Worm (Caenorhabditis elegans) whole organism, L4 larva: ENCODE data around the gene irg-5.

Experiments used
- F26F4.8 ChIP-seq: fragments of 200-800 bp; sonication (Bioruptor generic); conservative IDR thresholded peaks from 2 replicates; pipeline ENCODE4 v1.3.6; 2022; ENCODE audit warnings: missing genetic modification characterization, missing compliant biosample characterization
- F37D6.2 ChIP-seq: sonication (generic microtip); optimal IDR thresholded peaks from 2 replicates; lab custom pipeline; 2016; ENCODE audit warnings: mild to moderate bottlenecking, missing genetic modification characterization, missing compliant biosample characterization
- F44E2.7 ChIP-seq: fragments of 200-800 bp; sonication (Bioruptor generic); IDR thresholded peaks from 2 replicates; pipeline ENCODE4 v2.1.2; 2022; ENCODE audit warnings: missing genetic modification characterization, missing compliant biosample characterization
- F49E8.2 ChIP-seq: sonication (generic microtip); optimal IDR thresholded peaks from 2 replicates; lab custom pipeline; 2016; ENCODE audit warnings: missing compliant biosample characterization, mild to moderate bottlenecking, missing genetic modification characterization, borderline replicate concordance
- T26A8.4 ChIP-seq: fragments of 200-800 bp; sonication (Bioruptor generic); IDR thresholded peaks from 2 replicates; pipeline ENCODE4 v1.3.6; 2022; ENCODE audit warnings: missing genetic modification characterization, missing compliant biosample characterization
- Y105C5A.15 ChIP-seq: fragments of 200-800 bp; sonication (Bioruptor generic); IDR thresholded peaks from 2 replicates; pipeline ENCODE4 v1.3.6; 2022; ENCODE audit warnings: missing genetic modification characterization, missing compliant biosample characterization
- Y48G9A.11 ChIP-seq: fragments of 200-800 bp; sonication (Bioruptor generic); IDR thresholded peaks from 2 replicates; pipeline ENCODE4 v1.3.6; 2022; ENCODE audit warnings: missing genetic modification reagents, missing genetic modification characterization, missing compliant biosample characterization
- ZK337.2 ChIP-seq: fragments of 200-800 bp; sonication (Bioruptor generic); IDR thresholded peaks from 2 replicates; pipeline ENCODE4 v1.3.6; 2022; ENCODE audit warnings: missing genetic modification reagents, missing genetic modification characterization, missing compliant biosample characterization
- ZK546.5 ChIP-seq, 2 experiments: sonication (generic microtip); optimal IDR thresholded peaks; 2 replicates each; lab custom pipeline; 2017; ENCODE audit warnings: missing biosample characterization in 2 of 2, missing genetic modification characterization in 2 of 2
- aha-1 ChIP-seq: fragments of 150-350 bp; peaks from one replicate; lab custom pipeline; 2014; ENCODE audit warnings: missing biosample characterization, missing genetic modification characterization
- aly-2 ChIP-seq: sonication (generic microtip); optimal IDR thresholded peaks from 2 replicates; lab custom pipeline; 2018; ENCODE audit warnings: missing biosample characterization, missing genetic modification characterization
- ceh-20 ChIP-seq: fragments of 200-800 bp; sonication (Bioruptor generic); IDR thresholded peaks from 2 replicates; pipeline ENCODE4 v1.3.6; 2022; ENCODE audit warnings: missing genetic modification reagents, missing genetic modification characterization, missing compliant biosample characterization
- ceh-28 ChIP-seq: fragments of 150-350 bp; optimal IDR thresholded peaks from 2 replicates; lab custom pipeline; 2014; ENCODE audit warnings: missing biosample characterization, missing genetic modification reagents, missing genetic modification characterization
- ceh-32 ChIP-seq: sonication (generic microtip); optimal IDR thresholded peaks from 2 replicates; lab custom pipeline; 2016; ENCODE audit warnings: mild to moderate bottlenecking, missing genetic modification characterization, missing compliant biosample characterization; ENCODE audit not compliant: poor library complexity
- ceh-44 ChIP-seq: fragments of 200-800 bp; sonication (Bioruptor generic); IDR thresholded peaks from 2 replicates; pipeline ENCODE4 v1.3.6; 2022; ENCODE audit warnings: missing genetic modification reagents, missing genetic modification characterization, missing compliant biosample characterization
- ceh-62 ChIP-seq: sonication (generic microtip); optimal IDR thresholded peaks from 2 replicates; lab custom pipeline; 2017; ENCODE audit warnings: missing biosample characterization, missing genetic modification characterization
- cey-2 ChIP-seq: sonication (generic microtip); optimal IDR thresholded peaks from 3 replicates; lab custom pipeline; 2017; ENCODE audit warnings: missing genetic modification characterization, mild to moderate bottlenecking, missing compliant biosample characterization, antibody characterized with exemption, borderline replicate concordance; ENCODE audit not compliant: insufficient read depth
- daf-16 ChIP-seq, 3 experiments: sonication (generic microtip); optimal IDR thresholded peaks; 2 replicates each; lab custom pipeline; 2016 to 2017; ENCODE audit warnings: missing genetic modification characterization in 3 of 3, missing genetic modification reagents in 3 of 3, mild to moderate bottlenecking in 2 of 3, missing compliant biosample characterization in 2 of 3, missing biosample characterization in 1 of 3, moderate library complexity in 1 of 3
- dmd-6 ChIP-seq: fragments of 200-800 bp; sonication (Bioruptor generic); IDR thresholded peaks from 2 replicates; pipeline ENCODE4 v1.3.6; 2022; ENCODE audit warnings: missing genetic modification reagents, missing genetic modification characterization, missing compliant biosample characterization
- dmd-8 ChIP-seq: fragments of 200-800 bp; sonication (Bioruptor generic); IDR thresholded peaks from 2 replicates; pipeline ENCODE4 v1.3.6; 2022; ENCODE audit warnings: missing genetic modification characterization, missing compliant biosample characterization
- dve-1 ChIP-seq: sonication (generic microtip); optimal IDR thresholded peaks from 2 replicates; lab custom pipeline; 2017; ENCODE audit warnings: antibody characterized with exemption, mild to moderate bottlenecking, missing genetic modification characterization, missing compliant biosample characterization; ENCODE audit not compliant: insufficient read depth
- egl-27 ChIP-seq: sonication (generic microtip); optimal IDR thresholded peaks from 3 replicates; lab custom pipeline; 2017; ENCODE audit warnings: missing biosample characterization, missing genetic modification reagents, missing genetic modification characterization
- gei-8 ChIP-seq: fragments of 200-800 bp; sonication (Bioruptor generic); optimal IDR thresholded peaks from 2 replicates; lab custom pipeline; 2018; ENCODE audit warnings: mild to moderate bottlenecking, missing genetic modification characterization, missing compliant biosample characterization
- hif-1 ChIP-seq, 2 experiments: sonication (generic microtip); optimal IDR thresholded peaks; 2 replicates each; lab custom pipeline; 2016 to 2017; ENCODE audit warnings: missing compliant biosample characterization in 2 of 2, missing genetic modification characterization in 2 of 2, missing genetic modification reagents in 2 of 2, missing genotype in 2 of 2, mild to moderate bottlenecking in 1 of 2
- hlh-11 ChIP-seq: fragments of 200-800 bp; sonication (Bioruptor generic); optimal IDR thresholded peaks from 2 replicates; lab custom pipeline; 2018; ENCODE audit warnings: mild to moderate bottlenecking, missing genetic modification characterization, missing compliant biosample characterization
- hmg-1.1 ChIP-seq: fragments of 200-800 bp; sonication (Bioruptor generic); IDR thresholded peaks from 2 replicates; pipeline ENCODE4 v1.3.6; 2022; ENCODE audit warnings: missing genetic modification reagents, missing genetic modification characterization, missing compliant biosample characterization
- jun-1 ChIP-seq: fragments of 150-350 bp; optimal IDR thresholded peaks from 2 replicates; lab custom pipeline; 2014; ENCODE audit warnings: missing biosample characterization, missing genetic modification reagents, missing genetic modification characterization
- lir-3 ChIP-seq: sonication (generic microtip); optimal IDR thresholded peaks from 2 replicates; lab custom pipeline; 2016; ENCODE audit warnings: mild to moderate bottlenecking, missing genetic modification characterization, missing compliant biosample characterization
- madf-5 ChIP-seq, 2 experiments: fragments of 200-800 bp; sonication (Bioruptor generic); IDR thresholded peaks; 2 replicates each; pipeline ENCODE4 v1.3.6; 2022; ENCODE audit warnings: missing compliant biosample characterization in 2 of 2, missing genetic modification characterization in 2 of 2
- mdl-1 ChIP-seq, 2 experiments: fragments of 150-350 bp in 1 of 2; sonication (generic microtip) in 1 of 2; optimal IDR thresholded peaks; 2 replicates each; lab custom pipeline; 2014 to 2017; ENCODE audit warnings: missing biosample characterization in 2 of 2, missing genetic modification characterization in 2 of 2
- mep-1 ChIP-seq: fragments of 150-350 bp; sonication (generic microtip); optimal IDR thresholded peaks from 3 replicates; lab custom pipeline; 2014; ENCODE audit warnings: missing biosample characterization, missing genetic modification characterization
- mxl-2 ChIP-seq: fragments of 200-800 bp; sonication (Bioruptor generic); conservative IDR thresholded peaks from 2 replicates; pipeline ENCODE4 v1.3.6; 2022; ENCODE audit warnings: missing genetic modification reagents, missing genetic modification characterization, missing compliant biosample characterization
- mxl-3 ChIP-seq: fragments of 200-800 bp; sonication (Bioruptor generic); optimal IDR thresholded peaks from 2 replicates; lab custom pipeline; 2018; ENCODE audit warnings: mild to moderate bottlenecking, missing genetic modification characterization, missing compliant biosample characterization
- nhr-10 ChIP-seq: fragments of 150-350 bp; optimal IDR thresholded peaks from 2 replicates; lab custom pipeline; 2014; ENCODE audit warnings: missing biosample characterization, missing genetic modification characterization
- nhr-102 ChIP-seq: sonication (generic microtip); optimal IDR thresholded peaks from 2 replicates; lab custom pipeline; 2016; ENCODE audit warnings: mild to moderate bottlenecking, missing genetic modification characterization, moderate library complexity, missing compliant biosample characterization
- nhr-28 ChIP-seq: fragments of 150-350 bp; optimal IDR thresholded peaks from 2 replicates; lab custom pipeline; 2014; ENCODE audit warnings: missing biosample characterization, missing genetic modification characterization
- nhr-41 ChIP-seq: fragments of 200-800 bp; sonication (Bioruptor generic); IDR thresholded peaks from 2 replicates; pipeline ENCODE4 v1.3.6; 2022; ENCODE audit warnings: missing genetic modification reagents, missing genetic modification characterization, missing compliant biosample characterization
- nhr-42 ChIP-seq: fragments of 200-800 bp; sonication (Bioruptor generic); IDR thresholded peaks from 2 replicates; pipeline ENCODE4 v1.3.6; 2022; ENCODE audit warnings: missing genetic modification characterization, missing compliant biosample characterization
- nhr-48 ChIP-seq: sonication (generic microtip); optimal IDR thresholded peaks from 2 replicates; lab custom pipeline; 2016; ENCODE audit warnings: mild to moderate bottlenecking, missing genetic modification characterization, missing compliant biosample characterization
- nhr-76 ChIP-seq: fragments of 150-350 bp; optimal IDR thresholded peaks from 2 replicates; lab custom pipeline; 2014; ENCODE audit warnings: missing biosample characterization, missing genetic modification characterization
- pqm-1 ChIP-seq: sonication (generic microtip); optimal IDR thresholded peaks from 2 replicates; lab custom pipeline; 2017; ENCODE audit warnings: missing biosample characterization, missing genetic modification characterization
- rbr-2 ChIP-seq: sonication (generic microtip); optimal IDR thresholded peaks from 2 replicates; lab custom pipeline; 2016; ENCODE audit warnings: missing genotype, missing genetic modification characterization, missing compliant biosample characterization
- saeg-2 ChIP-seq: fragments of 200-800 bp; sonication (Bioruptor generic); IDR thresholded peaks from 2 replicates; pipeline ENCODE4 v1.3.6; 2022; ENCODE audit warnings: missing genetic modification reagents, missing genetic modification characterization, missing compliant biosample characterization
- snpc-1.2 ChIP-seq: fragments of 200-800 bp; sonication (Bioruptor generic); IDR thresholded peaks from 2 replicates; pipeline ENCODE4 v1.3.6; 2022; ENCODE audit warnings: missing genetic modification reagents, missing genetic modification characterization, missing compliant biosample characterization
- tra-1 ChIP-seq: fragments of 200-800 bp; sonication (Bioruptor generic); IDR thresholded peaks from 2 replicates; pipeline ENCODE4 v1.3.6; 2022; ENCODE audit warnings: missing genetic modification reagents, missing genetic modification characterization, missing compliant biosample characterization
- vab-7 ChIP-seq: fragments of 200-800 bp; sonication (Bioruptor generic); IDR thresholded peaks from 2 replicates; pipeline ENCODE4 v1.3.6; 2022; ENCODE audit warnings: missing genetic modification reagents, missing genetic modification characterization, missing compliant biosample characterization
- zfp-3 ChIP-seq: fragments of 200-800 bp; sonication (Bioruptor generic); conservative IDR thresholded peaks from 2 replicates; pipeline ENCODE4 v1.3.6; 2022; ENCODE audit warnings: missing genetic modification reagents, missing genetic modification characterization, missing compliant biosample characterization
- zip-2 ChIP-seq: fragments of 150-350 bp; optimal IDR thresholded peaks from 2 replicates; lab custom pipeline; 2014; ENCODE audit warnings: missing biosample characterization, missing genetic modification characterization
- ztf-11 ChIP-seq: fragments of 150-350 bp; optimal IDR thresholded peaks from 2 replicates; lab custom pipeline; 2014; ENCODE audit warnings: missing biosample characterization, missing genetic modification characterization
- ztf-7 ChIP-seq: fragments of 150-350 bp; optimal IDR thresholded peaks from 2 replicates; lab custom pipeline; 2014; ENCODE audit warnings: missing biosample characterization, missing genetic modification characterization

The irg-5 gene

ce11 chrV:13787225-13787898, 49.1 kb upstream of the irg-5 start, which contains the start of the genes F53C11.4 and F53C11.5 (continued):
- TF ChIP-seq F37D6.2 (no peak), nhr-41 (GFP tag; lab: Robert Waterston, UW) (no peak), dve-1 (peak; percentile 87), zip-2 (no peak), saeg-2 (GFP tag; lab: Robert Waterston, UW) (no peak), mep-1 (peak; percentile 11), F26F4.8 (no peak), ztf-11 (tag; lab: Kevin White, UChicago) (no peak), F49E8.2 (tag; lab: Kevin White, UChicago) (no peak), rbr-2 (tag; lab: Kevin White, UChicago) (peak; percentile 9), F44E2.7 (no peak), dmd-8 (no peak), gei-8 (GFP tag; lab: Kevin White, UChicago) (no peak), hif-1 (tag; optimal IDR thresholded peaks at IDR 0.05; lab: Kevin White, UChicago) (peak in 1 of 2 experiments; percentile 79), Y48G9A.11 (GFP tag; lab: Robert Waterston, UW) (no peak), ceh-32 (tag; lab: Kevin White, UChicago) (no peak), nhr-10 (no peak), Y105C5A.15 (GFP tag; lab: Robert Waterston, UW) (no peak), hmg-1.1 (GFP tag; lab: Robert Waterston, UW) (0 out of 2 replicates have a peak, but pooled peaks have one; percentile 12), ztf-7 (tag; lab: Kevin White, UChicago) (no peak), aha-1 (tag; lab: Kevin White, UChicago) (no peak), pqm-1 (tag; lab: Kevin White, UChicago) (no peak), tra-1 (0 out of 2 replicates have a peak, but pooled peaks have one; percentile 24), mdl-1 (tag; optimal IDR thresholded peaks at IDR 0.05; lab: Kevin White, UChicago) (no peak), ceh-20 (GFP tag; lab: Robert Waterston, UW) (no peak), ZK546.5 (tag; optimal IDR thresholded peaks at IDR 0.05; lab: Kevin White, UChicago) (no peak), nhr-42 (GFP tag; lab: Robert Waterston, UW) (no peak), ZK337.2 (GFP tag; lab: Robert Waterston, UW) (no peak), hlh-11 (tag; lab: Kevin White, UChicago) (peak; percentile 77), madf-5 (GFP tag; IDR thresholded peaks at IDR 0.05; lab: Robert Waterston, UW) (no peak), egl-27 (tag; lab: Kevin White, UChicago) (no peak), T26A8.4 (GFP tag; lab: Robert Waterston, UW) (no peak), dmd-6 (peak; percentile 69), zfp-3 (no peak), jun-1 (no peak), nhr-102 (tag; lab: Kevin White, UChicago) (no peak), snpc-1.2 (GFP tag; lab: Robert Waterston, UW) (no peak), mxl-2 (no peak), nhr-76 (tag; lab: Kevin White, UChicago) (no peak), lir-3 (tag; lab: Kevin White, UChicago) (no peak), nhr-48 (tag; lab: Kevin White, UChicago) (peak; percentile 67), vab-7 (GFP tag; lab: Robert Waterston, UW) (no peak), ceh-44 (no peak), cey-2 (tag; lab: Kevin White, UChicago) (no peak), mxl-3 (GFP tag; lab: Kevin White, UChicago) (no peak), ceh-62 (tag; lab: Kevin White, UChicago) (no peak), daf-16 (GFP tag; optimal IDR thresholded peaks at IDR 0.05; lab: Kevin White, UChicago) (no peak), daf-16 (tag; optimal IDR thresholded peaks at IDR 0.05; lab: Kevin White, UChicago) (peak; percentile 85), aly-2 (tag; lab: Kevin White, UChicago) (no peak), nhr-28 (peak; percentile 74), ceh-28 (no peak)
